Worm (Caenorhabditis elegans) whole organism, L2 larva: Measurements from ENCODE around the gene C15B12.4.

ENCODE experiments used
- C34F6.9 ChIP-seq: fragments of 150-350 bp; optimal IDR thresholded peaks from 2 replicates; lab custom pipeline; 2014; ENCODE audit warnings: missing biosample characterization, missing genetic modification characterization
- F13H6.1 ChIP-seq: sonication (generic microtip); optimal IDR thresholded peaks from 2 replicates; lab custom pipeline; 2016; ENCODE audit warnings: missing genetic modification characterization, missing compliant biosample characterization
- R02D3.7 ChIP-seq: fragments of 150-350 bp; optimal IDR thresholded peaks from 2 replicates; lab custom pipeline; 2014; ENCODE audit warnings: missing biosample characterization, missing genetic modification characterization
- Y55F3AM.14 ChIP-seq: fragments of 200-800 bp; sonication (Bioruptor generic); optimal IDR thresholded peaks from 2 replicates; lab custom pipeline; 2018; ENCODE audit warnings: mild to moderate bottlenecking, missing genetic modification characterization, missing compliant biosample characterization
- ZK546.5 ChIP-seq: sonication (generic microtip); optimal IDR thresholded peaks from 2 replicates; lab custom pipeline; 2017; ENCODE audit warnings: missing biosample characterization, missing genetic modification characterization
- alr-1 ChIP-seq: fragments of 150-350 bp; optimal IDR thresholded peaks from 2 replicates; lab custom pipeline; 2014; ENCODE audit warnings: missing biosample characterization, missing genetic modification characterization
- ceh-16 ChIP-seq: fragments of 150-350 bp; optimal IDR thresholded peaks from 2 replicates; lab custom pipeline; 2014; ENCODE audit warnings: missing biosample characterization, missing genetic modification characterization
- ceh-82 ChIP-seq: fragments of 150-350 bp; optimal IDR thresholded peaks from 2 replicates; lab custom pipeline; 2014; ENCODE audit warnings: missing biosample characterization, missing genetic modification characterization
- crh-2 ChIP-seq: sonication (generic microtip); optimal IDR thresholded peaks from 2 replicates; lab custom pipeline; 2017; ENCODE audit warnings: missing biosample characterization, missing genetic modification characterization
- dmd-4 ChIP-seq: sonication (generic microtip); optimal IDR thresholded peaks from 2 replicates; lab custom pipeline; 2017; ENCODE audit warnings: missing biosample characterization, missing genetic modification characterization
- egl-27 ChIP-seq: sonication (generic microtip); optimal IDR thresholded peaks from 3 replicates; lab custom pipeline; 2017; ENCODE audit warnings: missing biosample characterization, missing genetic modification reagents, missing genetic modification characterization
- elt-3 ChIP-seq: sonication (generic microtip); optimal IDR thresholded peaks from 2 replicates; lab custom pipeline; 2017; ENCODE audit warnings: missing biosample characterization, missing genetic modification characterization
- fos-1 ChIP-seq: fragments of 150-350 bp; optimal IDR thresholded peaks from 2 replicates; lab custom pipeline; 2014; ENCODE audit warnings: missing biosample characterization, missing genetic modification characterization
- gmeb-1 ChIP-seq: fragments of 150-350 bp; optimal IDR thresholded peaks from 2 replicates; lab custom pipeline; 2014; ENCODE audit warnings: missing biosample characterization, missing genetic modification characterization
- lin-11 ChIP-seq: fragments of 150-350 bp; sonication (generic microtip); optimal IDR thresholded peaks from 2 replicates; lab custom pipeline; 2014; ENCODE audit warnings: missing biosample characterization, missing genetic modification characterization, inconsistent platforms, mixed read lengths
- lin-13 ChIP-seq: fragments of 150-350 bp; optimal IDR thresholded peaks from 2 replicates; lab custom pipeline; 2014; ENCODE audit warnings: missing biosample characterization, missing genetic modification reagents, missing genetic modification characterization
- lin-39 ChIP-seq: fragments of 150-350 bp; optimal IDR thresholded peaks from 2 replicates; lab custom pipeline; 2014; ENCODE audit warnings: missing biosample characterization, missing genetic modification reagents, missing genetic modification characterization
- lsy-2 ChIP-seq, 2 experiments: fragments of 150-350 bp in 1 of 2; sonication (generic microtip) in 1 of 2; optimal IDR thresholded peaks; 2 replicates each; lab custom pipeline; 2014 to 2017; ENCODE audit warnings: missing biosample characterization in 2 of 2, missing genetic modification characterization in 2 of 2
- mbf-1 ChIP-seq: sonication (generic microtip); optimal IDR thresholded peaks from 2 replicates; lab custom pipeline; 2017; ENCODE audit warnings: missing biosample characterization, missing genetic modification characterization
- nhr-10 ChIP-seq: sonication (generic microtip); optimal IDR thresholded peaks from 2 replicates; lab custom pipeline; 2017; ENCODE audit warnings: missing biosample characterization, missing genetic modification characterization
- nhr-11 ChIP-seq: fragments of 150-350 bp; optimal IDR thresholded peaks from 2 replicates; lab custom pipeline; 2014; ENCODE audit warnings: missing biosample characterization, missing genetic modification characterization
- nhr-12 ChIP-seq: fragments of 150-350 bp; optimal IDR thresholded peaks from 2 replicates; lab custom pipeline; 2014; ENCODE audit warnings: missing biosample characterization, missing genetic modification characterization
- nhr-129 ChIP-seq: fragments of 150-350 bp; optimal IDR thresholded peaks from 2 replicates; lab custom pipeline; 2014; ENCODE audit warnings: missing biosample characterization, missing genetic modification characterization
- nhr-23 ChIP-seq: fragments of 150-350 bp; optimal IDR thresholded peaks from 2 replicates; lab custom pipeline; 2014; ENCODE audit warnings: missing biosample characterization, missing genetic modification reagents, missing genetic modification characterization
- nhr-237 ChIP-seq: fragments of 150-350 bp; optimal IDR thresholded peaks from 2 replicates; lab custom pipeline; 2014; ENCODE audit warnings: missing biosample characterization, missing genetic modification characterization
- nhr-25 ChIP-seq: fragments of 150-350 bp; sonication (generic microtip); optimal IDR thresholded peaks from 3 replicates; lab custom pipeline; 2014; ENCODE audit warnings: missing biosample characterization, missing genetic modification characterization
- nhr-77 ChIP-seq: fragments of 150-350 bp; optimal IDR thresholded peaks from 2 replicates; lab custom pipeline; 2014; ENCODE audit warnings: missing biosample characterization, missing genetic modification characterization
- peb-1 ChIP-seq: fragments of 150-350 bp; optimal IDR thresholded peaks from 2 replicates; lab custom pipeline; 2014; ENCODE audit warnings: missing biosample characterization, missing genetic modification characterization
- skn-1 ChIP-seq: sonication (generic microtip); optimal IDR thresholded peaks from 2 replicates; lab custom pipeline; 2017; ENCODE audit warnings: missing biosample characterization, missing genetic modification characterization
- sma-3 ChIP-seq: sonication (generic microtip); optimal IDR thresholded peaks from 2 replicates; lab custom pipeline; 2016; ENCODE audit warnings: missing genetic modification reagents, missing genetic modification characterization, missing compliant biosample characterization
- sma-9 ChIP-seq, 2 experiments: fragments of 150-350 bp in 1 of 2; sonication (generic microtip) in 1 of 2; optimal IDR thresholded peaks; 2 replicates each; lab custom pipeline; 2014 to 2016; ENCODE audit warnings: missing genetic modification characterization in 2 of 2, mild to moderate bottlenecking in 1 of 2, missing biosample characterization in 1 of 2, missing compliant biosample characterization in 1 of 2, missing genetic modification reagents in 1 of 2, moderate library complexity in 1 of 2
- snpc-4 ChIP-seq: fragments of 150-350 bp; optimal IDR thresholded peaks from 2 replicates; lab custom pipeline; 2014; ENCODE audit warnings: missing biosample characterization, missing genetic modification characterization
- unc-39 ChIP-seq: fragments of 150-350 bp; optimal IDR thresholded peaks from 2 replicates; lab custom pipeline; 2014; ENCODE audit warnings: missing biosample characterization, missing genetic modification characterization
- unc-62 ChIP-seq: fragments of 150-350 bp; optimal IDR thresholded peaks from 2 replicates; lab custom pipeline; 2014; ENCODE audit warnings: missing biosample characterization, missing genetic modification reagents, missing genetic modification characterization
- ztf-1 ChIP-seq: fragments of 200-800 bp; sonication (Bioruptor generic); conservative IDR thresholded peaks from 2 replicates; pipeline ENCODE4 v1.3.6; 2022; ENCODE audit warnings: missing genetic modification characterization, missing compliant biosample characterization
- ztf-11 ChIP-seq: sonication (generic microtip); optimal IDR thresholded peaks from 2 replicates; lab custom pipeline; 2017; ENCODE audit warnings: missing biosample characterization, missing genetic modification characterization

C15B12.4 gene

ce11 chrX:6460123-6460522, 13.4 kb downstream of the C15B12.4 start:
- no peak for TF ChIP-seq mbf-1 (tag; lab: Kevin White, UChicago)
- peak; percentile 5 for TF ChIP-seq crh-2
- no peak for TF ChIP-seq ztf-11
- no peak for TF ChIP-seq nhr-10
- no peak for TF ChIP-seq skn-1 (tag; lab: Kevin White, UChicago)
- TF ChIP-seq fos-1 (tag; lab: Kevin White, UChicago) = peak; percentile 44

ce11 chrX:6458467-6458866, 15.1 kb downstream of the C15B12.4 start:
- no peak for TF ChIP-seq unc-39 (tag; lab: Kevin White, UChicago)
- no peak for TF ChIP-seq nhr-12 (tag; lab: Kevin White, UChicago)
- no peak for TF ChIP-seq nhr-77 (tag; lab: Kevin White, UChicago)
- TF ChIP-seq fos-1 (tag; lab: Kevin White, UChicago) = peak; percentile 29
- no peak for TF ChIP-seq nhr-25 (tag; lab: Kevin White, UChicago)
- TF ChIP-seq, all 48 proteins: peak for 1

ce11 chrX:6458001-6458400, 15.5 kb downstream of the C15B12.4 start:
- TF ChIP-seq gmeb-1 (tag; lab: Kevin White, UChicago) (peak; percentile 17), sma-9 (GFP tag; optimal IDR thresholded peaks at IDR 0.05; lab: Kevin White, UChicago) (peak; percentile 9), sma-9 (tag; optimal IDR thresholded peaks at IDR 0.05; lab: Kevin White, UChicago) (no peak), skn-1 (tag; lab: Kevin White, UChicago) (no peak)

ce11 chrX:6456567-6456966, 17.0 kb downstream of the C15B12.4 start, which contains the start of gene pept-1:
TSS of gene pept-1 (plus strand) at chrX:6456872.
- TF ChIP-seq lin-39 (tag; lab: Kevin White, UChicago) = no peak
- TF ChIP-seq gmeb-1 (tag; lab: Kevin White, UChicago) = peak; percentile 46
- peak; percentile 92 for TF ChIP-seq fos-1 (tag; lab: Kevin White, UChicago)
- no peak for TF ChIP-seq lin-13 (GFP tag; lab: Kevin White, UChicago)
- no peak for TF ChIP-seq ztf-11
- TF ChIP-seq unc-39 (tag; lab: Kevin White, UChicago) = no peak
- TF ChIP-seq nhr-77 (tag; lab: Kevin White, UChicago) = no peak
- no peak for TF ChIP-seq unc-62 (GFP tag; lab: Kevin White, UChicago)
- no peak for TF ChIP-seq elt-3
- no peak for TF ChIP-seq alr-1 (tag; lab: Kevin White, UChicago)
- peak; percentile 63 for TF ChIP-seq F13H6.1 (tag; lab: Kevin White, UChicago)
- TF ChIP-seq lin-11 (tag; lab: Kevin White, UChicago) = no peak
- TF ChIP-seq crh-2 = peak; percentile 70
- TF ChIP-seq nhr-237 = no peak
- TF ChIP-seq nhr-10 = no peak
- TF ChIP-seq ZK546.5 (tag; lab: Kevin White, UChicago) = no peak
- peak; percentile 44 for TF ChIP-seq egl-27 (tag; lab: Kevin White, UChicago)
- TF ChIP-seq nhr-129 = no peak
- TF ChIP-seq lsy-2 (tag; optimal IDR thresholded peaks at IDR 0.05; lab: Kevin White, UChicago) = no peak
- no peak for TF ChIP-seq Y55F3AM.14 (GFP tag; lab: Kevin White, UChicago)
- no peak for TF ChIP-seq ztf-1 (GFP tag; lab: Robert Waterston, UW)
- no peak for TF ChIP-seq sma-3
- TF ChIP-seq nhr-11 = no peak
- no peak for TF ChIP-seq mbf-1 (tag; lab: Kevin White, UChicago)
- TF ChIP-seq nhr-23 (tag; lab: Kevin White, UChicago) = no peak
- no peak for TF ChIP-seq ceh-82 (tag; lab: Kevin White, UChicago)
- TF ChIP-seq ceh-16 = no peak
- TF ChIP-seq C34F6.9 (tag; lab: Kevin White, UChicago) = no peak
- TF ChIP-seq R02D3.7 = no peak
- no peak for TF ChIP-seq peb-1 (tag; lab: Kevin White, UChicago)
- TF ChIP-seq snpc-4 = no peak
- peak; percentile 68 for TF ChIP-seq sma-9 (GFP tag; optimal IDR thresholded peaks at IDR 0.05; lab: Kevin White, UChicago)
- TF ChIP-seq sma-9 (tag; optimal IDR thresholded peaks at IDR 0.05; lab: Kevin White, UChicago) = no peak
- no peak for TF ChIP-seq skn-1 (tag; lab: Kevin White, UChicago)
- TF ChIP-seq dmd-4 (tag; lab: Kevin White, UChicago) = no peak
- no peak for TF ChIP-seq nhr-12 (tag; lab: Kevin White, UChicago)
